Worm (Caenorhabditis elegans) whole organism, midembryonic: ENCODE results near the gene C45G9.15.

Source experiments
- cog-1 ChIP-seq: sonication (generic microtip); optimal IDR thresholded peaks from 2 replicates; lab custom pipeline; 2016; ENCODE audit warnings: missing genetic modification characterization, missing compliant biosample characterization
- flt-1 ChIP-seq: fragments of 200-800 bp; sonication (Bioruptor generic); IDR thresholded peaks from 2 replicates; pipeline ENCODE4 v1.3.6; 2022; ENCODE audit warnings: missing genetic modification characterization, missing compliant biosample characterization
- klf-2 ChIP-seq: fragments of 200-800 bp; sonication (Bioruptor generic); conservative IDR thresholded peaks from 2 replicates; pipeline ENCODE4 v1.3.6; 2022; ENCODE audit warnings: missing genetic modification reagents, missing genetic modification characterization, missing compliant biosample characterization
- med-1 ChIP-seq: sonication (generic microtip); optimal IDR thresholded peaks from 2 replicates; lab custom pipeline; 2017; ENCODE audit warnings: missing genetic modification characterization, mild to moderate bottlenecking, missing compliant biosample characterization, antibody characterized with exemption, missing genetic modification reagents; ENCODE audit not compliant: insufficient read depth
- tab-1 ChIP-seq: fragments of 200-800 bp; sonication (Bioruptor generic); IDR thresholded peaks from 2 replicates; pipeline ENCODE4 v1.3.6; 2022; ENCODE audit warnings: missing genetic modification characterization, missing compliant biosample characterization
- ztf-23 ChIP-seq: fragments of 200-800 bp; sonication (Bioruptor generic); IDR thresholded peaks from 2 replicates; pipeline ENCODE4 v1.3.6; 2022; ENCODE audit warnings: missing genetic modification reagents, missing genetic modification characterization, missing compliant biosample characterization
- ztf-29 ChIP-seq: fragments of 200-800 bp; sonication (Bioruptor generic); IDR thresholded peaks from 2 replicates; pipeline ENCODE4 v1.3.6; 2022; ENCODE audit warnings: missing genetic modification reagents, missing genetic modification characterization, missing compliant biosample characterization

ce11 chrIII:5094506-5094905 lies 42.7 kb upstream of the C45G9.15 start, which contains the start of gene F54D8.10:
- no peak for TF ChIP-seq med-1 (GFP tag; lab: Kevin White, UChicago)
- no peak for TF ChIP-seq klf-2 (GFP tag; lab: Robert Waterston, UW)
- no peak for TF ChIP-seq cog-1 (tag; lab: Kevin White, UChicago)
- no peak for TF ChIP-seq flt-1 (GFP tag; lab: Robert Waterston, UW)
- no peak for TF ChIP-seq ztf-23 (GFP tag; lab: Robert Waterston, UW)
- TF ChIP-seq tab-1 (GFP tag; lab: Robert Waterston, UW) = no peak
- no peak for TF ChIP-seq ztf-29 (GFP tag; lab: Robert Waterston, UW)
